Worm (Caenorhabditis elegans) whole organism, L4/young adult: ENCODE data around the gene K12D12.4.

Experiments
- W03F9.2 ChIP-seq: fragments of 150-350 bp; optimal IDR thresholded peaks from 2 replicates; lab custom pipeline; 2014; ENCODE audit warnings: missing biosample characterization, missing genetic modification characterization
- dao-5 ChIP-seq: sonication (generic microtip); optimal IDR thresholded peaks from 2 replicates; lab custom pipeline; 2016; ENCODE audit warnings: missing genotype, missing genetic modification characterization, moderate library complexity, missing compliant biosample characterization
- him-1 ChIP-seq: sonication (generic microtip); optimal IDR thresholded peaks from 2 replicates; lab custom pipeline; 2016; ENCODE audit warnings: missing genotype, missing genetic modification reagents, missing genetic modification characterization, missing compliant biosample characterization

ce11 chrII:11890596-11890995 lies 25.1 kb upstream of the K12D12.4 start:
- no peak for TF ChIP-seq him-1 (tag; lab: Kevin White, UChicago)
- TF ChIP-seq dao-5 (tag; lab: Kevin White, UChicago): no peak
- no peak for TF ChIP-seq W03F9.2
